Worm (Caenorhabditis elegans): ENCODE measurements around the gene clec-68.

clec-68 gene

ce11 chrIV:3914462-3914861, 11.8 kb upstream of the clec-68 start, which contains the start of gene F56D6.19 (continued):
- TF ChIP-seq egrh-3 (GFP tag; IDR thresholded peaks at IDR 0.05): no peak
- TF ChIP-seq ekl-4 (GFP tag; IDR thresholded peaks at IDR 0.05): no peak
- no peak for TF ChIP-seq C17E4.6 (GFP tag; IDR thresholded peaks at IDR 0.05)
- TF ChIP-seq nhr-27 (tag; optimal IDR thresholded peaks at IDR 0.05): no peak
- no peak for TF ChIP-seq atf-7 (tag; optimal IDR thresholded peaks at IDR 0.05)
- TF ChIP-seq lin-26 (GFP tag; IDR thresholded peaks at IDR 0.05): no peak
- TF ChIP-seq aptf-3 (GFP tag; IDR thresholded peaks at IDR 0.05): no peak
- no peak for TF ChIP-seq pha-4 (tag; optimal IDR thresholded peaks at IDR 0.05)

- TF ChIP-seq lin-26 (GFP tag; IDR thresholded peaks at IDR 0.05): no peak
- TF ChIP-seq lsl-1 (GFP tag; optimal IDR thresholded peaks at IDR 0.05): no peak
- TF ChIP-seq F22D6.2 (tag; optimal IDR thresholded peaks at IDR 0.05): no peak
- TF ChIP-seq ccch-3 (GFP tag; optimal IDR thresholded peaks at IDR 0.05): no peak
- TF ChIP-seq nfya-2 (GFP tag; IDR thresholded peaks at IDR 0.05): no peak
- no peak for TF ChIP-seq let-526 (GFP tag; IDR thresholded peaks at IDR 0.05)
- TF ChIP-seq F49E8.2 (tag; optimal IDR thresholded peaks at IDR 0.05; ENCODE audit: insufficient read depth): no peak
- no peak for TF ChIP-seq Y95B8A.8 (GFP tag; IDR thresholded peaks at IDR 0.05)
- no peak for TF ChIP-seq hlh-26 (GFP tag; conservative IDR thresholded peaks at IDR 0.05)
- TF ChIP-seq B0035.1 (tag; optimal IDR thresholded peaks at IDR 0.05): no peak
Observed at ce11 chrIV:3915296-3915695, 10.9 kb upstream of the clec-68 start, which contains the start of gene srz-20. Gene srz-20, plus strand, starts transcription at chrIV:3915596.

ce11 chrIV:3917405-3917804, 8.8 kb upstream of the clec-68 start, which contains the start of gene F56D6.14:
Gene F56D6.14, plus strand, starts transcription at chrIV:3917705.
- no peak for TF ChIP-seq sdz-38 (tag; optimal IDR thresholded peaks at IDR 0.05)

- TF ChIP-seq nfyb-1 (GFP tag; IDR thresholded peaks at IDR 0.05) (no peak), Y67H2A.10 (GFP tag; conservative IDR thresholded peaks at IDR 0.05) (no peak), ztf-28 (GFP tag; IDR thresholded peaks at IDR 0.05) (no peak), dox-1 (GFP tag; IDR thresholded peaks at IDR 0.05) (no peak), lin-35 (GFP tag; optimal IDR thresholded peaks at IDR 0.05) (no peak), Y79H2A.3 (GFP tag; conservative IDR thresholded peaks at IDR 0.05) (no peak), F52B5.7 (tag; optimal IDR thresholded peaks at IDR 0.05) (no peak), lin-54 (GFP tag; optimal IDR thresholded peaks at IDR 0.05) (no peak), dpl-1 (GFP tag; optimal IDR thresholded peaks at IDR 0.05) (no peak), Y95B8A.8 (GFP tag; IDR thresholded peaks at IDR 0.05) (no peak), chd-7 (tag; optimal IDR thresholded peaks at IDR 0.05) (no peak), F33H1.4 (GFP tag; IDR thresholded peaks at IDR 0.05) (no peak)
Observed at ce11 chrIV:3918160-3918559, 8.1 kb upstream of the clec-68 start, which contains the start of gene F56D6.23. Gene F56D6.23, plus strand, starts transcription at chrIV:3918460.

- TF ChIP-seq dox-1 (GFP tag; IDR thresholded peaks at IDR 0.05) (no peak), dpl-1 (GFP tag; optimal IDR thresholded peaks at IDR 0.05) (no peak), repo-1 (tag; optimal IDR thresholded peaks at IDR 0.05) (no peak), mxl-1 (tag; optimal IDR thresholded peaks at IDR 0.05) (no peak), zim-3 (tag; optimal IDR thresholded peaks at IDR 0.05) (no peak), let-607 (tag; optimal IDR thresholded peaks at IDR 0.05) (no peak), lin-40 (tag; optimal IDR thresholded peaks at IDR 0.05) (no peak)
Observed at ce11 chrIV:3919506-3919905, 6.7 kb upstream of the clec-68 start, which contains the start of gene srz-19. Gene srz-19, plus strand, starts transcription at chrIV:3919806.

Measured in whole organism, young adult.